Worm (Caenorhabditis elegans) whole organism, L3 larva: ENCODE measurements around the gene K10D11.5.

Source experiments
- ZK546.5 ChIP-seq: sonication (generic microtip); optimal IDR thresholded peaks from 2 replicates; lab custom pipeline; 2017; ENCODE audit warnings: missing biosample characterization, missing genetic modification characterization
- ceh-82 ChIP-seq: fragments of 150-350 bp; optimal IDR thresholded peaks from 2 replicates; lab custom pipeline; 2014; ENCODE audit warnings: missing biosample characterization, missing genetic modification characterization
- elt-3 ChIP-seq, 3 experiments: fragments of 150-350 bp in 1 of 3; sonication (generic microtip) in 2 of 3; optimal IDR thresholded peaks; 2 replicates in 2 of 3; 4 replicates in 1 of 3; lab custom pipeline; 2014 to 2017; ENCODE audit warnings: missing biosample characterization in 3 of 3, missing genetic modification characterization in 3 of 3
- fos-1 ChIP-seq: fragments of 150-350 bp; optimal IDR thresholded peaks from 2 replicates; lab custom pipeline; 2014; ENCODE audit warnings: missing biosample characterization, missing genetic modification characterization
- nhr-12 ChIP-seq: fragments of 150-350 bp; optimal IDR thresholded peaks from 2 replicates; lab custom pipeline; 2014; ENCODE audit warnings: missing biosample characterization, missing genetic modification characterization
- nhr-23 ChIP-seq: fragments of 150-350 bp; optimal IDR thresholded peaks from 2 replicates; lab custom pipeline; 2014; ENCODE audit warnings: missing biosample characterization, missing genetic modification reagents, missing genetic modification characterization
- snpc-4 ChIP-seq: fragments of 150-350 bp; optimal IDR thresholded peaks from 2 replicates; lab custom pipeline; 2014; ENCODE audit warnings: missing biosample characterization, missing genetic modification characterization
- ztf-11 ChIP-seq: fragments of 150-350 bp; optimal IDR thresholded peaks from 2 replicates; lab custom pipeline; 2014; ENCODE audit warnings: missing biosample characterization, missing genetic modification characterization
- ztf-4 ChIP-seq: fragments of 150-350 bp; optimal IDR thresholded peaks from 2 replicates; lab custom pipeline; 2014; ENCODE audit warnings: missing biosample characterization, missing genetic modification characterization

- TF ChIP-seq ZK546.5 (tag; lab: Kevin White, UChicago) (no peak), elt-3 (tag; optimal IDR thresholded peaks at IDR 0.05; lab: Kevin White, UChicago) (no peak), fos-1 (no peak), snpc-4 (tag; lab: Kevin White, UChicago) (no peak), ztf-11 (tag; lab: Kevin White, UChicago) (no peak), ceh-82 (no peak), nhr-23 (tag; lab: Kevin White, UChicago) (no peak), nhr-12 (no peak), ztf-4 (tag; lab: Kevin White, UChicago) (no peak)
These were observed 25.2 kb upstream of the K10D11.5 start for ce11 chrIV:13016820-13017219.
